Worm (Caenorhabditis elegans) whole organism, late embryonic: ENCODE measurements around the gene glr-6.

Experiments used
- K02D7.2 ChIP-seq: sonication (generic microtip); optimal IDR thresholded peaks from 2 replicates; lab custom pipeline; 2017; ENCODE audit warnings: mild to moderate bottlenecking, missing genetic modification characterization, missing compliant biosample characterization
- K09A11.1 ChIP-seq: sonication (generic microtip); optimal IDR thresholded peaks from 2 replicates; lab custom pipeline; 2017; ENCODE audit warnings: antibody characterized with exemption, mild to moderate bottlenecking, missing genetic modification characterization, missing compliant biosample characterization; ENCODE audit not compliant: insufficient read depth
- ama-1 ChIP-seq: fragments of 150-350 bp; optimal IDR thresholded peaks from 2 replicates; lab custom pipeline; 2014
- elt-4 ChIP-seq: sonication (generic microtip); optimal IDR thresholded peaks from 2 replicates; lab custom pipeline; 2016; ENCODE audit warnings: missing genetic modification characterization, missing compliant biosample characterization
- fkh-10 ChIP-seq: fragments of 150-350 bp; optimal IDR thresholded peaks from 2 replicates; lab custom pipeline; 2014; ENCODE audit warnings: missing biosample characterization, missing genetic modification reagents, missing genetic modification characterization
- tbx-2 ChIP-seq: sonication (generic microtip); optimal IDR thresholded peaks from 2 replicates; lab custom pipeline; 2016; ENCODE audit warnings: missing genetic modification characterization, missing compliant biosample characterization
- ttx-3 ChIP-seq: sonication (generic microtip); optimal IDR thresholded peaks from 2 replicates; lab custom pipeline; 2016; ENCODE audit warnings: missing genetic modification reagents, missing genetic modification characterization, missing compliant biosample characterization

DNA sequence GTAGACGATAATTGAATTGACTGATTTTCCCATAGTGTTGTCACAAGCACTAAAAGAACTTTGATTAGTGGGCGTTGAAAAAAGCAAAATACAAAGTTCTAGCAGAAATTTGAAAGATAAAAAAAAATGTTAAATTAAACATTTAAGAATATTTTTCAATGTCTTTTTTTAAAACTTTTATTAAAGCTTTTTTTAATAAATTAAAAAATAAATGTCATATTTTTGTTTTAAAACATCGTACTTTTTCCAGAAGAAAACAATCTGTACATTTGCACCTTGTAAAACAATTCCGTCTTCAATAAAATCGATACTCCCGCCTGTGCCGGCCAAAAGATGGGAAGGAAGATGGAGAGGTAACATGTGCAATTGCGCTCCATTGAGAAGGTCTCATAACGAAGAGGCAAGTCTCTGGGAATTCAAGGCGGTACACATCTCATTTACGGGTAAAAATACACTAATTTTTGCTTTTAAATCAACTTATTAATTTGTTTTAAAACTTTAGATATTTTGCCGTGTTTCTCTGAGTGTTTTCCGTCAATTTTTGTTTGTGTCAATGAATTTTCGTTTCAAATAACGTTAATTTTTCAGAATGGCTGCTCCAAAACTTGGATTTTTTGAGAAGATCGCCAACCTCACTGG, at the start of gene glr-6, which contains the start of gene asg-2:
- no peak for TF ChIP-seq elt-4
- no peak for TF ChIP-seq fkh-10 (GFP tag; lab: Kevin White, UChicago)
- no peak for TF ChIP-seq tbx-2 (tag; lab: Kevin White, UChicago)
- TF ChIP-seq ttx-3 = no peak
- no peak for TF ChIP-seq K09A11.1 (tag; lab: Kevin White, UChicago)
- no peak for TF ChIP-seq K02D7.2 (tag; lab: Kevin White, UChicago)
- no peak for TF ChIP-seq ama-1 (lab: Kevin White, UChicago)
